Worm (Caenorhabditis elegans): ENCODE measurements around the gene nhr-34.

The nhr-34 gene

DNA sequence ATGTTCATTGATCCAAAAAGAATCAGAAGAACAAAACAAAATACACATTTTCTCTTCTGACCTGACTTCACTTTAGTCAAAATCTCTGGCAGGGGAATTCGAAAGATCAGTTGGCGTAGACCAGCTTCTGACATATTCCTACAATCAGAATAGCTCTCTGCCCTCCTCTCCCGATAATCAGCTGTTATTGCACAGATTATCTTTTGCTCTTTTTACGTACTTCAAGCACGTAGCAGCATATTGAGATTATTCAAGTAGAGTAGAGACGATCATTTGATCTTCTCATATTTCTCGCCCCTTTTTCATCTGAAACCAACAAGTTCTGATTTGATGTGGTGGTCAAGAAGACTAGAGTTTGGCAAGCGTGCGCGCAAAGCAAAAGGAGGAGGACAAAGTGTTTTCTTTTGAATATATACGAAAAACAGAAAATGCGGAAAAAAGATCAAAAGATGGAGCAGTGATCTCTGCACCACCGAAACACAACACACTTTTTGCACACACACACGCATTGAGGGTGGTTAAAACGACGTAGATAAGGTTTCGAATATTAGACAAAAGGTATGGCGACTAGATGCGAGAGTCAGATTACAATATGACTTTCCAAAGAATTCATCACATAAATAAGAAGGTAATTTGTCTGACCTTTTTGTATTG lies 1.7 kb downstream of the nhr-34 start:
- no peak for TF ChIP-seq F44E2.7 (GFP tag; IDR thresholded peaks at IDR 0.05)
- no peak for TF ChIP-seq fkh-10 (GFP tag; optimal IDR thresholded peaks at IDR 0.05)
- TF ChIP-seq nhr-48 (tag; optimal IDR thresholded peaks at IDR 0.05), result no peak
- TF ChIP-seq F37D6.2 (tag; optimal IDR thresholded peaks at IDR 0.05), result no peak
- TF ChIP-seq pha-4 (GFP tag; IDR thresholded peaks at IDR 0.05), result no peak
- TF ChIP-seq pha-4 (tag; optimal IDR thresholded peaks at IDR 0.05), result no peak
- TF ChIP-seq hlh-11 (tag; optimal IDR thresholded peaks at IDR 0.05), result peak; percentile 27
- TF ChIP-seq unc-62 (GFP tag; optimal IDR thresholded peaks at IDR 0.05 in 1 of 2), result peak in 1 of 2 experiments; percentile 94
- TF ChIP-seq unc-62 (tag; optimal IDR thresholded peaks at IDR 0.05), result no peak
- TF ChIP-seq lin-15B (tag; optimal IDR thresholded peaks at IDR 0.05), result no peak
- TF ChIP-seq Y5F2A.4 (GFP tag; optimal IDR thresholded peaks at IDR 0.05), result no peak
- TF ChIP-seq tra-1 (GFP tag; IDR thresholded peaks at IDR 0.05), result no peak
- peak; percentile 3 for TF ChIP-seq nhr-10 (tag; optimal IDR thresholded peaks at IDR 0.05)
- TF ChIP-seq Y48G9A.11 (GFP tag; IDR thresholded peaks at IDR 0.05), result no peak
- no peak for TF ChIP-seq madf-9 (GFP tag; conservative IDR thresholded peaks at IDR 0.05)
- no peak for TF ChIP-seq gei-8 (GFP tag; optimal IDR thresholded peaks at IDR 0.05)
- no peak for TF ChIP-seq ceh-82 (tag; optimal IDR thresholded peaks at IDR 0.05)
- no peak for TF ChIP-seq zip-11 (GFP tag; IDR thresholded peaks at IDR 0.05)
- TF ChIP-seq ceh-32 (tag; optimal IDR thresholded peaks at IDR 0.05; ENCODE audit: poor library complexity), result no peak
- TF ChIP-seq R02D3.7 (tag; optimal IDR thresholded peaks at IDR 0.05), result no peak
- TF ChIP-seq unc-39 (tag; optimal IDR thresholded peaks at IDR 0.05), result no peak
- peak; percentile 7 for TF ChIP-seq mes-2 (tag; optimal IDR thresholded peaks at IDR 0.05; ENCODE audit: poor library complexity, severe bottlenecking)
- TF ChIP-seq T20F7.1 (GFP tag; optimal IDR thresholded peaks at IDR 0.05), result no peak
- no peak for TF ChIP-seq lim-7 (GFP tag; IDR thresholded peaks at IDR 0.05)
- TF ChIP-seq arid-1 (GFP tag; conservative IDR thresholded peaks at IDR 0.05), result no peak
- no peak for TF ChIP-seq Y105C5A.15 (GFP tag; IDR thresholded peaks at IDR 0.05)
- TF ChIP-seq hlh-30 (tag; optimal IDR thresholded peaks at IDR 0.05; ENCODE audit: insufficient read depth), result no peak
- TF ChIP-seq lin-39 (tag; optimal IDR thresholded peaks at IDR 0.05), result no peak
- no peak for TF ChIP-seq lir-3 (tag; optimal IDR thresholded peaks at IDR 0.05)
- peak; percentile 77 for TF ChIP-seq aha-1 (tag)
- no peak for TF ChIP-seq ztf-7 (tag; optimal IDR thresholded peaks at IDR 0.05)
- TF ChIP-seq dmd-9 (GFP tag; IDR thresholded peaks at IDR 0.05), result 0 out of 2 replicates have a peak, but pooled peaks have one; percentile 9
- TF ChIP-seq nhr-11 (tag; optimal IDR thresholded peaks at IDR 0.05), result no peak
- no peak for TF ChIP-seq mxl-2 (GFP tag; conservative IDR thresholded peaks at IDR 0.05)
- no peak for TF ChIP-seq ama-1 (optimal IDR thresholded peaks at IDR 0.05)
- TF ChIP-seq nhr-237 (tag; optimal IDR thresholded peaks at IDR 0.05), result no peak
- TF ChIP-seq ceh-28 (tag; optimal IDR thresholded peaks at IDR 0.05), result no peak
- no peak for TF ChIP-seq ztf-11 (tag; optimal IDR thresholded peaks at IDR 0.05)
- no peak for TF ChIP-seq aly-2 (tag; optimal IDR thresholded peaks at IDR 0.05)
- no peak for TF ChIP-seq nhr-25 (tag; optimal IDR thresholded peaks at IDR 0.05; ENCODE audit: borderline replicate concordance, insufficient read depth)
- TF ChIP-seq snpc-4 (tag; optimal IDR thresholded peaks at IDR 0.05), result no peak
- TF ChIP-seq spr-3 (GFP tag; optimal IDR thresholded peaks at IDR 0.05), result no peak
- no peak for TF ChIP-seq Y75B8A.6 (GFP tag; IDR thresholded peaks at IDR 0.05)
- no peak for TF ChIP-seq daf-12 (tag; optimal IDR thresholded peaks at IDR 0.05)
- no peak for TF ChIP-seq egl-27 (tag; optimal IDR thresholded peaks at IDR 0.05)
- TF ChIP-seq madf-5 (GFP tag; IDR thresholded peaks at IDR 0.05), result no peak
- TF ChIP-seq sdz-12 (GFP tag; optimal IDR thresholded peaks at IDR 0.05), result no peak
- no peak for TF ChIP-seq F26F4.8 (GFP tag; conservative IDR thresholded peaks at IDR 0.05)
- TF ChIP-seq daf-8 (GFP tag; IDR thresholded peaks at IDR 0.05), result no peak
- no peak for TF ChIP-seq lin-29 (GFP tag; IDR thresholded peaks at IDR 0.05)
- TF ChIP-seq mdt-29 (GFP tag; IDR thresholded peaks at IDR 0.05), result no peak
- no peak for TF ChIP-seq set-16 (GFP tag; IDR thresholded peaks at IDR 0.05)

Data from whole organism, L4 larva.